Fruit fly (Drosophila melanogaster): ENCODE results near the gene CG12011.

dm6 chr3L:1672627-1673026 is 21.8 kb upstream of the CG12011 start, which contains the start of gene CG13930:
- TF ChIP-seq CG9705 (GFP tag; optimal IDR thresholded peaks at IDR 0.05) = no peak
- no peak for TF ChIP-seq psq (GFP tag; optimal IDR thresholded peaks at IDR 0.05)
- TF ChIP-seq jim (GFP tag; optimal IDR thresholded peaks at IDR 0.05) = no peak

Measured in whole organism, wandering third instar larva.